Worm (Caenorhabditis elegans) whole organism, L2 larva: ENCODE data around the gene nspg-7.2.

Source experiments
- C34F6.9 ChIP-seq: fragments of 150-350 bp; optimal IDR thresholded peaks from 2 replicates; lab custom pipeline; 2014; ENCODE audit warnings: missing biosample characterization, missing genetic modification characterization
- R02D3.7 ChIP-seq: fragments of 150-350 bp; optimal IDR thresholded peaks from 2 replicates; lab custom pipeline; 2014; ENCODE audit warnings: missing biosample characterization, missing genetic modification characterization
- ceh-82 ChIP-seq: fragments of 150-350 bp; optimal IDR thresholded peaks from 2 replicates; lab custom pipeline; 2014; ENCODE audit warnings: missing biosample characterization, missing genetic modification characterization
- lin-13 ChIP-seq: fragments of 150-350 bp; optimal IDR thresholded peaks from 2 replicates; lab custom pipeline; 2014; ENCODE audit warnings: missing biosample characterization, missing genetic modification reagents, missing genetic modification characterization
- nhr-23 ChIP-seq: fragments of 150-350 bp; optimal IDR thresholded peaks from 2 replicates; lab custom pipeline; 2014; ENCODE audit warnings: missing biosample characterization, missing genetic modification reagents, missing genetic modification characterization
- nhr-25 ChIP-seq: fragments of 150-350 bp; sonication (generic microtip); optimal IDR thresholded peaks from 3 replicates; lab custom pipeline; 2014; ENCODE audit warnings: missing biosample characterization, missing genetic modification characterization
- unc-39 ChIP-seq: fragments of 150-350 bp; optimal IDR thresholded peaks from 2 replicates; lab custom pipeline; 2014; ENCODE audit warnings: missing biosample characterization, missing genetic modification characterization

DNA sequence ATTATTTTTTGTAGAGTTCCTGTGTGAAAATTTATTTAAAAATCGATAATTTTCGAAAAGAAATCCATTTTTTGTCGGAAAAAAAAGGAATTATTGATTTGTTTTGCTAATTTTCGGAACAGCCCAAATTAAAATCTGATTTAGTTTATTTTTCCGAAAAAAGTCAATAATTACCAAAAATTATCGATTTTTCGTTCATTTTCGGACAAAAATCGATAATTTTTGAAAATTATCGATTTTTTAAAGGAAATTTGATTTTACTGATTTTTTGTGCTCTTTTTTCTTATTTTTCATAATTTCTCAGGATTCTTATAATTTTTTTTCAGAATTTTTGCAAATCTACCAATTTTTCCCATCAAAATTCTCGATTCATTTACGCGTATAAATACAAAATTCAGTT is 16.8 kb downstream of the nspg-7.2 start:
- TF ChIP-seq C34F6.9 (no peak), R02D3.7 (tag; lab: Kevin White, UChicago) (no peak), ceh-82 (no peak), lin-13 (GFP tag; lab: Kevin White, UChicago) (no peak), nhr-25 (tag; lab: Kevin White, UChicago) (no peak), unc-39 (tag; lab: Kevin White, UChicago) (no peak), nhr-23 (tag; lab: Kevin White, UChicago) (no peak)
